Worm (Caenorhabditis elegans) whole organism, young adult: ENCODE measurements around the gene aptf-3.

Source experiments
- B0019.2 ChIP-seq: fragments of 200-800 bp; sonication (Bioruptor generic); conservative IDR thresholded peaks from 2 replicates; pipeline ENCODE4 v1.3.6; 2022; ENCODE audit warnings: missing genetic modification reagents, missing genetic modification characterization, missing compliant biosample characterization
- B0035.1 ChIP-seq: sonication (generic microtip); optimal IDR thresholded peaks from 2 replicates; lab custom pipeline; 2016; ENCODE audit warnings: missing genetic modification characterization, mild to moderate bottlenecking, missing compliant biosample characterization, missing genotype, missing genetic modification reagents
- C17E4.6 ChIP-seq: fragments of 200-800 bp; sonication (Bioruptor generic); IDR thresholded peaks from 2 replicates; pipeline ENCODE4 v1.3.6; 2022; ENCODE audit warnings: missing genetic modification reagents, missing genetic modification characterization, missing compliant biosample characterization
- D2030.7 ChIP-seq: fragments of 200-800 bp; sonication (Bioruptor generic); IDR thresholded peaks from 2 replicates; pipeline ENCODE4 v1.3.6; 2022; ENCODE audit warnings: missing genetic modification reagents, missing genetic modification characterization, missing compliant biosample characterization
- F22D6.2 ChIP-seq: sonication (generic microtip); optimal IDR thresholded peaks from 2 replicates; lab custom pipeline; 2016; ENCODE audit warnings: mild to moderate bottlenecking, missing genetic modification characterization, missing compliant biosample characterization
- F33H1.4 ChIP-seq: fragments of 200-800 bp; sonication (Bioruptor generic); IDR thresholded peaks from 2 replicates; pipeline ENCODE4 v1.3.6; 2022; ENCODE audit warnings: missing genetic modification reagents, missing genetic modification characterization, missing compliant biosample characterization
- F39B2.1 ChIP-seq: fragments of 200-800 bp; sonication (Bioruptor generic); IDR thresholded peaks from 2 replicates; pipeline ENCODE4 v1.3.6; 2022; ENCODE audit warnings: missing genetic modification reagents, missing genetic modification characterization, missing compliant biosample characterization
- F49E8.2 ChIP-seq: sonication (generic microtip); optimal IDR thresholded peaks from 3 replicates; lab custom pipeline; 2017; ENCODE audit warnings: missing genetic modification characterization, mild to moderate bottlenecking, missing compliant biosample characterization, antibody characterized with exemption, moderate library complexity; ENCODE audit not compliant: insufficient read depth
- F57A8.1 ChIP-seq: fragments of 200-800 bp; sonication (Bioruptor generic); optimal IDR thresholded peaks from 2 replicates; lab custom pipeline; 2018; ENCODE audit warnings: mild to moderate bottlenecking, missing genetic modification characterization, moderate library complexity, missing compliant biosample characterization
- Y53F4B.3 ChIP-seq: fragments of 200-800 bp; sonication (Bioruptor generic); IDR thresholded peaks from 2 replicates; pipeline ENCODE4 v1.3.6; 2022; ENCODE audit warnings: missing genetic modification reagents, missing genetic modification characterization, missing compliant biosample characterization
- Y56A3A.18 ChIP-seq: fragments of 200-800 bp; sonication (Bioruptor generic); IDR thresholded peaks from 2 replicates; pipeline ENCODE4 v1.3.6; 2022; ENCODE audit warnings: missing genetic modification reagents, missing genetic modification characterization, missing compliant biosample characterization
- Y67H2A.10 ChIP-seq: fragments of 200-800 bp; sonication (Bioruptor generic); conservative IDR thresholded peaks from 2 replicates; pipeline ENCODE4 v1.3.6; 2022; ENCODE audit warnings: missing genetic modification reagents, missing genetic modification characterization, missing compliant biosample characterization
- ZK185.1 ChIP-seq: sonication (generic microtip); optimal IDR thresholded peaks from 2 replicates; lab custom pipeline; 2016; ENCODE audit warnings: mild to moderate bottlenecking, missing genetic modification characterization, missing compliant biosample characterization; ENCODE audit not compliant: poor library complexity, severe bottlenecking
- attf-3 ChIP-seq: fragments of 200-800 bp; sonication (Bioruptor generic); conservative IDR thresholded peaks from 2 replicates; pipeline ENCODE4 v1.3.6; 2022; ENCODE audit warnings: missing genetic modification reagents, missing genetic modification characterization, missing compliant biosample characterization
- attf-6 ChIP-seq: fragments of 200-800 bp; sonication (Bioruptor generic); IDR thresholded peaks from 2 replicates; pipeline ENCODE4 v1.3.6; 2022; ENCODE audit warnings: missing genetic modification reagents, missing genetic modification characterization, missing compliant biosample characterization
- bed-2 ChIP-seq: fragments of 200-800 bp; sonication (Bioruptor generic); IDR thresholded peaks from 2 replicates; pipeline ENCODE4 v1.3.6; 2022; ENCODE audit warnings: missing genetic modification reagents, missing genetic modification characterization, missing compliant biosample characterization
- cebp-1 ChIP-seq, 2 experiments: fragments of 200-800 bp in 1 of 2; sonication (Bioruptor generic) in 1 of 2; sonication (generic microtip) in 1 of 2; IDR thresholded peaks in 1 of 2; optimal IDR thresholded peaks in 1 of 2; 2 replicates each; pipeline versions ENCODE4 v1.3.6 to Lab custom; 2017 to 2022; ENCODE audit warnings: missing compliant biosample characterization in 2 of 2, missing genetic modification characterization in 2 of 2, mild to moderate bottlenecking in 1 of 2, missing genetic modification reagents in 1 of 2, moderate library complexity in 1 of 2
- ceh-100 ChIP-seq: fragments of 200-800 bp; sonication (Bioruptor generic); IDR thresholded peaks from 2 replicates; pipeline ENCODE4 v1.3.6; 2022; ENCODE audit warnings: missing genetic modification reagents, missing genetic modification characterization, missing compliant biosample characterization
- ceh-27 ChIP-seq: fragments of 200-800 bp; sonication (Bioruptor generic); optimal IDR thresholded peaks from 2 replicates; lab custom pipeline; 2018; ENCODE audit warnings: mild to moderate bottlenecking, missing genetic modification characterization, moderate library complexity, missing compliant biosample characterization
- ceh-58 ChIP-seq: fragments of 200-800 bp; sonication (Bioruptor generic); IDR thresholded peaks from 2 replicates; pipeline ENCODE4 v1.3.6; 2022; ENCODE audit warnings: missing genetic modification characterization, missing compliant biosample characterization
- ceh-79 ChIP-seq: sonication (generic microtip); optimal IDR thresholded peaks from 2 replicates; lab custom pipeline; 2017; ENCODE audit warnings: mild to moderate bottlenecking, missing genetic modification characterization, missing compliant biosample characterization
- dox-1 ChIP-seq: fragments of 200-800 bp; sonication (Bioruptor generic); IDR thresholded peaks from 2 replicates; pipeline ENCODE4 v1.3.6; 2022; ENCODE audit warnings: missing genetic modification reagents, missing genetic modification characterization, missing compliant biosample characterization
- dpl-1 ChIP-seq: fragments of 150-350 bp; optimal IDR thresholded peaks from 2 replicates; lab custom pipeline; 2014; ENCODE audit warnings: missing biosample characterization, missing genetic modification reagents, missing genetic modification characterization
- egl-44 ChIP-seq: fragments of 200-800 bp; sonication (Bioruptor generic); IDR thresholded peaks from 2 replicates; pipeline ENCODE4 v1.3.6; 2022; ENCODE audit warnings: missing genetic modification reagents, missing genetic modification characterization, missing compliant biosample characterization
- let-526 ChIP-seq: fragments of 200-800 bp; sonication (Bioruptor generic); IDR thresholded peaks from 2 replicates; pipeline ENCODE4 v1.3.6; 2022; ENCODE audit warnings: missing genetic modification reagents, missing genetic modification characterization, missing compliant biosample characterization
- let-607 ChIP-seq, 2 experiments: fragments of 200-800 bp in 1 of 2; sonication (Bioruptor generic) in 1 of 2; sonication (generic microtip) in 1 of 2; optimal IDR thresholded peaks; 2 replicates each; lab custom pipeline; 2016 to 2018; ENCODE audit warnings: mild to moderate bottlenecking in 2 of 2, missing compliant biosample characterization in 2 of 2, missing genetic modification characterization in 2 of 2, moderate library complexity in 2 of 2, missing genotype in 1 of 2
- lin-35 ChIP-seq, 3 experiments: fragments of 150-350 bp in 2 of 3; sonication (generic microtip) in 1 of 3; optimal IDR thresholded peaks; 2 replicates each; lab custom pipeline; 2014 to 2018; ENCODE audit warnings: missing biosample characterization in 3 of 3, missing genetic modification characterization in 3 of 3, missing genetic modification reagents in 3 of 3
- lin-40 ChIP-seq: sonication (generic microtip); optimal IDR thresholded peaks from 2 replicates; lab custom pipeline; 2016; ENCODE audit warnings: missing genetic modification characterization, mild to moderate bottlenecking, missing compliant biosample characterization, missing genotype, missing genetic modification reagents
- lsl-1 ChIP-seq: fragments of 200-800 bp; sonication (Bioruptor generic); optimal IDR thresholded peaks from 2 replicates; lab custom pipeline; 2018; ENCODE audit warnings: mild to moderate bottlenecking, missing genetic modification characterization, moderate library complexity, missing compliant biosample characterization
- mes-4 ChIP-seq: sonication (generic microtip); optimal IDR thresholded peaks from 2 replicates; lab custom pipeline; 2016; ENCODE audit warnings: missing genotype, missing genetic modification characterization, missing compliant biosample characterization
- nfya-2 ChIP-seq: fragments of 200-800 bp; sonication (Bioruptor generic); IDR thresholded peaks from 2 replicates; pipeline ENCODE4 v1.3.6; 2022; ENCODE audit warnings: missing genetic modification reagents, missing genetic modification characterization, missing compliant biosample characterization
- nhr-90 ChIP-seq: sonication (generic microtip); optimal IDR thresholded peaks from 2 replicates; lab custom pipeline; 2016; ENCODE audit warnings: missing genotype, mild to moderate bottlenecking, missing genetic modification characterization, missing compliant biosample characterization
- snpc-1.1 ChIP-seq: sonication (generic microtip); optimal IDR thresholded peaks from 2 replicates; lab custom pipeline; 2017; ENCODE audit warnings: missing genetic modification characterization, mild to moderate bottlenecking, missing compliant biosample characterization, antibody characterized with exemption, moderate library complexity, missing genotype, missing genetic modification reagents; ENCODE audit not compliant: insufficient read depth
- snpc-1.3 ChIP-seq: sonication (generic microtip); optimal IDR thresholded peaks from 2 replicates; lab custom pipeline; 2017; ENCODE audit warnings: missing genetic modification characterization, mild to moderate bottlenecking, missing compliant biosample characterization, antibody characterized with exemption, moderate library complexity, missing genotype, missing genetic modification reagents; ENCODE audit not compliant: insufficient read depth
- snpc-3.4 ChIP-seq: sonication (generic microtip); optimal IDR thresholded peaks from 2 replicates; lab custom pipeline; 2017; ENCODE audit warnings: missing genetic modification characterization, mild to moderate bottlenecking, missing compliant biosample characterization, antibody characterized with exemption, moderate library complexity, missing genotype, missing genetic modification reagents
- snpc-4 ChIP-seq, 5 experiments: fragments of 150-350 bp in 1 of 5; sonication (generic microtip) in 4 of 5; optimal IDR thresholded peaks; 2 replicates each; lab custom pipeline; 2014 to 2018; ENCODE audit warnings: missing genetic modification characterization in 5 of 5, missing biosample characterization in 3 of 5, antibody characterized with exemption in 2 of 5, mild to moderate bottlenecking in 2 of 5, missing compliant biosample characterization in 2 of 5, missing genotype in 2 of 5, moderate library complexity in 2 of 5, missing genetic modification reagents in 1 of 5
- somi-1 ChIP-seq: fragments of 200-800 bp; sonication (Bioruptor generic); optimal IDR thresholded peaks from 2 replicates; lab custom pipeline; 2018; ENCODE audit warnings: mild to moderate bottlenecking, missing genetic modification characterization, missing compliant biosample characterization
- sptf-2 ChIP-seq: fragments of 200-800 bp; sonication (Bioruptor generic); optimal IDR thresholded peaks from 2 replicates; lab custom pipeline; 2018; ENCODE audit warnings: mild to moderate bottlenecking, missing genetic modification characterization, missing compliant biosample characterization
- tbp1 ChIP-seq: fragments of 200-800 bp; sonication (Bioruptor generic); optimal IDR thresholded peaks from 2 replicates; lab custom pipeline; 2018; ENCODE audit warnings: mild to moderate bottlenecking, missing genetic modification characterization, missing compliant biosample characterization
- ztf-22 ChIP-seq: fragments of 200-800 bp; sonication (Bioruptor generic); optimal IDR thresholded peaks from 2 replicates; lab custom pipeline; 2018; ENCODE audit warnings: mild to moderate bottlenecking, missing genetic modification characterization, moderate library complexity, missing compliant biosample characterization
- ztf-26 ChIP-seq: sonication (generic microtip); optimal IDR thresholded peaks from 2 replicates; lab custom pipeline; 2017; ENCODE audit warnings: missing genetic modification characterization, missing compliant biosample characterization
- ztf-28 ChIP-seq: fragments of 200-800 bp; sonication (Bioruptor generic); IDR thresholded peaks from 2 replicates; pipeline ENCODE4 v1.3.6; 2022; ENCODE audit warnings: missing genetic modification reagents, missing genetic modification characterization, missing compliant biosample characterization
- ztf-3 ChIP-seq: fragments of 200-800 bp; sonication (Bioruptor generic); optimal IDR thresholded peaks from 2 replicates; lab custom pipeline; 2018; ENCODE audit warnings: mild to moderate bottlenecking, missing genetic modification characterization, missing compliant biosample characterization

The aptf-3 gene

DNA sequence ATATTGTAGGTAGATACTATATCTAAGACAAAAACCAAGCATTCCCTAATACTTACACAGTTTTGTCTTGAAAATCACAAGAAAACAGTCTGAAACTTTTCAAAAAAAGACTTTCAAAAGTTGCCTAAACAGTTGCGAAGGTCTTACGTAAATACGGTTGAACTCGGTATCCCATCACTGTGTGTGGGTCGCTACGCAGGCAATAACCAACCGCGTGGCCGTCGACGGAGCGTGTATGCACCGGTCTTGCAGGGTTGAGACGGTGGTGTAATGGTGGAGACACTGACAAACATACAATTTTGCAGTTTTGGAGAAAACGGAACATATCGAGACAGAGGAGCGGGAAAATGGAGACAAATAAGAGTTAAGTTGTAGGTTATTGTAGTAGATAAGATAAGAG, 32.8 kb upstream of the aptf-3 start, which contains the start of gene iff-2 (continued):
- TF ChIP-seq F49E8.2: no peak
- peak; percentile 18 for TF ChIP-seq snpc-3.4 (tag; lab: Kevin White, UChicago)
- peak; percentile 29 to 96 (median 79) for TF ChIP-seq lin-35 (GFP tag; optimal IDR thresholded peaks at IDR 0.05; lab: Kevin White, UChicago)
- TF ChIP-seq lsl-1 (GFP tag; lab: Kevin White, UChicago): no peak
- no peak for TF ChIP-seq nfya-2
- peak; percentile 98 for TF ChIP-seq ztf-26 (tag; lab: Kevin White, UChicago)
- TF ChIP-seq let-526: peak; percentile 96
- TF ChIP-seq F33H1.4 (GFP tag; lab: Robert Waterston, UW): peak; percentile 81
- TF ChIP-seq B0035.1 (tag; lab: Kevin White, UChicago): peak; percentile 78
- no peak for TF ChIP-seq snpc-4 (GFP tag; optimal IDR thresholded peaks at IDR 0.05; lab: Kevin White, UChicago)
- TF ChIP-seq snpc-4 (tag; optimal IDR thresholded peaks at IDR 0.05; lab: Kevin White, UChicago): peak in 3 of 4 experiments; percentile 84 to 89 (median 89)
- peak; percentile 77; the same call in 1 of the 2 replicates for TF ChIP-seq Y56A3A.18 (GFP tag; lab: Robert Waterston, UW)
- peak; percentile 99 for TF ChIP-seq let-607 (tag; optimal IDR thresholded peaks at IDR 0.05; lab: Kevin White, UChicago)
- TF ChIP-seq tbp1 (GFP tag; lab: Kevin White, UChicago): peak; percentile 78
- TF ChIP-seq ceh-79: no peak
- TF ChIP-seq egl-44: peak; percentile 94
- TF ChIP-seq Y67H2A.10 (GFP tag; lab: Robert Waterston, UW): peak; percentile 94
- TF ChIP-seq ceh-100 (GFP tag; lab: Robert Waterston, UW): peak; percentile 89
- TF ChIP-seq F39B2.1 (GFP tag; lab: Robert Waterston, UW): no peak
- peak; percentile 53; the same call in 1 of the 2 replicates for TF ChIP-seq attf-6 (GFP tag; lab: Robert Waterston, UW)
- peak; percentile 90 for TF ChIP-seq F22D6.2 (tag; lab: Kevin White, UChicago)
- peak; percentile 89 for TF ChIP-seq cebp-1 (GFP tag; IDR thresholded peaks at IDR 0.05; lab: Robert Waterston, UW)
- peak; percentile 97 for TF ChIP-seq cebp-1 (tag; optimal IDR thresholded peaks at IDR 0.05; lab: Kevin White, UChicago)
- peak; percentile 93 for TF ChIP-seq somi-1
- TF ChIP-seq dox-1 (GFP tag; lab: Robert Waterston, UW): no peak; the same call in none of the 2 replicates
- peak; percentile 16 for TF ChIP-seq F57A8.1 (GFP tag; lab: Kevin White, UChicago)
- peak; percentile 73 for TF ChIP-seq dpl-1 (GFP tag; lab: Kevin White, UChicago)
- TF ChIP-seq C17E4.6 (GFP tag; lab: Robert Waterston, UW): peak; percentile 93
- peak; percentile 84; the same call in 1 of the 2 replicates for TF ChIP-seq bed-2
- peak; percentile 85 for TF ChIP-seq attf-3 (GFP tag; lab: Robert Waterston, UW)
- peak; percentile 98 for TF ChIP-seq lin-40 (tag; lab: Kevin White, UChicago)
- TF ChIP-seq D2030.7: no peak
- TF ChIP-seq ceh-58 (GFP tag; lab: Robert Waterston, UW): no peak
- no peak for TF ChIP-seq sptf-2
- peak; percentile 93 for TF ChIP-seq ztf-3 (GFP tag; lab: Kevin White, UChicago)
- TF ChIP-seq mes-4 (tag; lab: Kevin White, UChicago): no peak
- TF ChIP-seq B0019.2 (GFP tag; lab: Robert Waterston, UW): no peak
- TF ChIP-seq, all 124 proteins: peak for 84

DNA sequence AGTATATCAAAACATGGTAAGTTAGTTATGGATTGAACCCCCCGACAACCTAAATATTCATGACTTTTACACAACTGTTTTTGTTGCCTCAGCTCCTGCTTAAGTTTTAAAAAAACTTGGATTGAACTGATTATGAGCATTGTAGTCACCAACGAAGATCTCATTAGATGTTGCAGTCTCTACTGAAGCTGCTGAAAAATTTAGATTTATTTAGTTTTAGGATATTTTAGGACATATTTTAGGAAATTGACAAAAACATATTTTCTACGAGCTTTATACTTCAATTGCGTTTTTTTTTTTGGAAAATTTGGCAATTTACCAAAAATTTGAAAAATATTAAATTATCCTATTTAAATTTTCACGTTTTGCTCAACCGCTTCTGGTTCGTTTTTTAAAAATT, 32.0 kb upstream of the aptf-3 start, which contains the start of gene F54C9.14:
Gene F54C9.14, plus strand, starts transcription at position 301 of the 400 bp plus-strand sequence.
- no peak for TF ChIP-seq ztf-22
- TF ChIP-seq nhr-90 (tag; lab: Kevin White, UChicago): no peak
- no peak for TF ChIP-seq snpc-1.1 (tag; lab: Kevin White, UChicago)
- TF ChIP-seq ceh-79: no peak
- no peak for TF ChIP-seq ztf-28 (GFP tag; lab: Robert Waterston, UW)
- TF ChIP-seq let-607 (tag; optimal IDR thresholded peaks at IDR 0.05; lab: Kevin White, UChicago): no peak
- TF ChIP-seq ZK185.1 (tag; lab: Kevin White, UChicago): no peak
- no peak for TF ChIP-seq snpc-1.3 (tag; lab: Kevin White, UChicago)
- no peak for TF ChIP-seq ztf-26 (tag; lab: Kevin White, UChicago)
- TF ChIP-seq mes-4 (tag; lab: Kevin White, UChicago): no peak
- no peak for TF ChIP-seq Y53F4B.3 (GFP tag; lab: Robert Waterston, UW)
- TF ChIP-seq ceh-27 (GFP tag; lab: Kevin White, UChicago): no peak
- TF ChIP-seq B0019.2 (GFP tag; lab: Robert Waterston, UW): no peak
